Fruit fly (Drosophila melanogaster): ENCODE measurements around the gene CG9016.

The CG9016 gene

DNA sequence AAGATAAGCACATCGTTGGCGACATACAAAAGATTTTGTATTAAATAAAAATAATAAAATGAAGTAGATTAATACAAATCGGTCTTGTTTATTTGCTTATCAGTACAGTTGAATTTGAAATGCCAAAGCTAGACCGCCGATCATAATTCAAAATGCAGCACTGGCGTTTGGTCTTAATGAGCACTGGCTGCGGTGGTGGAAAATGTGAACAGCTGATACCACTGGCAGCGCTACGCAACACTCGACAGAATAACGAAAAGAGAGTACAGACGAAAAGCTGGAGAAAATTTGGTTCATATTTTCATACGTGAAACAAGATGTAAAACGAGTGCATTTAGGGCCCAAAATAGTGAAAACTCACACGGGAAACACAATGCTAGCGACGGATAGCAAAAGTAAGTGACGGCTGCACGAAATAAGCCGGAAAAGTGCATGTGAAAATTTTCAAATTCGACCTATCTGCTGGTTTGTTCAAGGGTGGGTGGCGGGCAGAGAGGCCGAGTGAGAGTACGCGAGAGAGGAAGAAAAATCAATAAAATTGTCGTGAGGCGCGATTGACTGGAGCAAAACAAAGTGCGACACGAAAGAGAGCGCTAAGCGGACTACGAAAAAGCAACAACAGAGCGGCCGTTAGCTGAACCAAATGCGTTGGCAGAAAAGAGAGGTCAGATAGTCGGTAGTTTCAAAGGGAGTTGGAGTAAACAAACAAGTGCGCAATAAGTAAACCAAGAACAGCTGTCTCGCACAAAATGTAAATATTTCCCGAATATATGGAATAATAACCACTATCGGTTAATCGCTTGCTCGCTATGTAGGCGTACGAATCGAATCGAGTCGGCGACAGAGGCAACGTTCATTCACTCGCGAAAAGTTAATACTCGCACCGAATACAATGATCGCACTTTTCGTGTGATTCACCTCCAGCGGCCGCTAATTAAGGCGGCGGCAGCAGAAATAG, 16.3 kb downstream of the CG9016 start, which contains the start of gene bchs (continued):
- peak; percentile 85 for TF ChIP-seq btn (GFP tag; optimal IDR thresholded peaks at IDR 0.05)
- peak; percentile 88 for TF ChIP-seq Mes4 (GFP tag; optimal IDR thresholded peaks at IDR 0.05)
- peak; percentile 60 for TF ChIP-seq CTCF (GFP tag; optimal IDR thresholded peaks at IDR 0.05)
- TF ChIP-seq dpn (GFP tag; optimal IDR thresholded peaks at IDR 0.05): peak; percentile 74 to 83
- TF ChIP-seq HLH4C (GFP tag; IDR thresholded peaks at IDR 0.05; ENCODE audit: partially characterized antibody): no peak
- no peak; the same call in 1 of the 2 replicates for TF ChIP-seq cas (GFP tag; IDR thresholded peaks at IDR 0.05)
- TF ChIP-seq ewg (GFP tag; optimal IDR thresholded peaks at IDR 0.05): peak; percentile 85
- TF ChIP-seq CG10462 (GFP tag; optimal IDR thresholded peaks at IDR 0.05): no peak
- TF ChIP-seq Oaz (GFP tag; IDR thresholded peaks at IDR 0.05): no peak
- peak; percentile 76 for TF ChIP-seq CG14710 (tag; optimal IDR thresholded peaks at IDR 0.05)
- TF ChIP-seq CG7839 (tag; optimal IDR thresholded peaks at IDR 0.05): no peak
- no peak for TF ChIP-seq pita (GFP tag; optimal IDR thresholded peaks at IDR 0.05)
- no peak for TF ChIP-seq CG18764 (GFP tag; optimal IDR thresholded peaks at IDR 0.05)
- no peak for TF ChIP-seq CG9437 (GFP tag; optimal IDR thresholded peaks at IDR 0.05)
- peak; percentile 13 for TF ChIP-seq phol (tag; optimal IDR thresholded peaks at IDR 0.05)
- TF ChIP-seq Ets65A (GFP tag): peak; percentile 90
- peak; percentile 74; the same call in 2 of the 3 replicates for TF ChIP-seq CG11456 (GFP tag; IDR thresholded peaks at IDR 0.05)
- TF ChIP-seq fd102C (GFP tag; optimal IDR thresholded peaks at IDR 0.05): peak; percentile 79
- TF ChIP-seq grau (tag; optimal IDR thresholded peaks at IDR 0.05): peak; percentile 17
- peak; percentile 13 for TF ChIP-seq pros (GFP tag; optimal IDR thresholded peaks at IDR 0.05)
- peak; percentile 85 for TF ChIP-seq CG16863 (GFP tag; optimal IDR thresholded peaks at IDR 0.05)
- no peak for TF ChIP-seq Doc2 (GFP tag; IDR thresholded peaks at IDR 0.05)
- TF ChIP-seq Hey (tag; optimal IDR thresholded peaks at IDR 0.05): peak; percentile 92
- peak; percentile 59; the same call in 1 of the 2 replicates for TF ChIP-seq gsb (GFP tag; IDR thresholded peaks at IDR 0.05)
- TF ChIP-seq ara (GFP tag; IDR thresholded peaks at IDR 0.05): peak; percentile 79; the same call in 1 of the 2 replicates
- peak; percentile 33; the same call in 1 of the 2 replicates for TF ChIP-seq dimm (GFP tag; IDR thresholded peaks at IDR 0.05)
- peak; percentile 92 for TF ChIP-seq CG13624 (GFP tag; optimal IDR thresholded peaks at IDR 0.05)
- no peak for TF ChIP-seq CG18262 (tag; optimal IDR thresholded peaks at IDR 0.05)
- TF ChIP-seq wor (GFP tag; IDR thresholded peaks at IDR 0.05): no peak
- TF ChIP-seq Dip3 (GFP tag; optimal IDR thresholded peaks at IDR 0.05): peak; percentile 50
- TF ChIP-seq Hand (GFP tag; optimal IDR thresholded peaks at IDR 0.05): peak; percentile 89
- TF ChIP-seq CG9215 (GFP tag; IDR thresholded peaks at IDR 0.05): no peak
- TF ChIP-seq ATbp (GFP tag; optimal IDR thresholded peaks at IDR 0.05): peak; percentile 100
- peak; percentile 67 for TF ChIP-seq CG17186 (GFP tag; optimal IDR thresholded peaks at IDR 0.05)
- TF ChIP-seq CG15479 (GFP tag; optimal IDR thresholded peaks at IDR 0.05): peak; percentile 87
- TF ChIP-seq CG7928 (GFP tag; optimal IDR thresholded peaks at IDR 0.05): peak; percentile 67
- TF ChIP-seq CG30403 (GFP tag; optimal IDR thresholded peaks at IDR 0.05): peak; percentile 22
- TF ChIP-seq CG42726 (GFP tag; IDR thresholded peaks at IDR 0.05; ENCODE audit: partially characterized antibody): no peak
- TF ChIP-seq CG10147 (GFP tag; optimal IDR thresholded peaks at IDR 0.05): peak; percentile 77
- peak; percentile 88; the same call in 1 of the 2 replicates for TF ChIP-seq HLH3B (GFP tag; IDR thresholded peaks at IDR 0.05)
- peak; percentile 76 for TF ChIP-seq Spps (tag; optimal IDR thresholded peaks at IDR 0.05)
- TF ChIP-seq run (tag; optimal IDR thresholded peaks at IDR 0.05): peak; percentile 80
- peak; percentile 42 for TF ChIP-seq CG30431 (GFP tag; optimal IDR thresholded peaks at IDR 0.05)
- peak; percentile 100 for TF ChIP-seq CG2116 (GFP tag; optimal IDR thresholded peaks at IDR 0.05)
- TF ChIP-seq CG17912 (GFP tag; optimal IDR thresholded peaks at IDR 0.05): peak; percentile 92
- TF ChIP-seq CG8765 (GFP tag; IDR thresholded peaks at IDR 0.05): no peak
- peak; percentile 87 for TF ChIP-seq Lhr (GFP tag; optimal IDR thresholded peaks at IDR 0.05)
- peak; percentile 99 for TF ChIP-seq kni (GFP tag; optimal IDR thresholded peaks at IDR 0.05)
- TF ChIP-seq Dip2 (GFP tag; IDR thresholded peaks at IDR 0.05): no peak

Measured in whole organism, embryonic.